Fruit fly (Drosophila melanogaster) whole organism, embryonic: ENCODE results near the gene CG46412.

Source experiments
- ATbp ChIP-seq: fragments of 200-800 bp; sonication (Bioruptor generic); optimal IDR thresholded peaks from 2 replicates; lab custom pipeline; 2017; ENCODE audit warnings: missing biosample characterization, mild to moderate bottlenecking, missing genetic modification characterization, missing genetic modification reagents
- B-H2 ChIP-seq: fragments of 200-800 bp; sonication (Bioruptor generic); optimal IDR thresholded peaks from 2 replicates; lab custom pipeline; 2018; ENCODE audit warnings: missing biosample characterization, mild to moderate bottlenecking, missing genetic modification characterization
- CG10366 ChIP-seq: fragments of 200-800 bp; sonication (Bioruptor generic); IDR thresholded peaks from 2 replicates; pipeline ENCODE4 v1.3.6; 2022; ENCODE audit warnings: missing biosample characterization, missing genetic modification characterization
- CG10654 ChIP-seq: fragments of 200-800 bp; sonication (Bioruptor generic); optimal IDR thresholded peaks from 2 replicates; lab custom pipeline; 2016; ENCODE audit warnings: missing biosample characterization, missing genetic modification characterization
- CG13894 ChIP-seq: fragments of 200-800 bp; sonication (Bioruptor generic); optimal IDR thresholded peaks from 3 replicates; lab custom pipeline; 2018; ENCODE audit warnings: missing biosample characterization, mild to moderate bottlenecking, missing genetic modification characterization, moderate library complexity
- CG15269 ChIP-seq: fragments of 200-800 bp; sonication (Bioruptor generic); optimal IDR thresholded peaks from 2 replicates; lab custom pipeline; 2018; ENCODE audit warnings: missing biosample characterization, mild to moderate bottlenecking, missing genetic modification characterization, moderate library complexity
- CG15479 ChIP-seq: fragments of 200-800 bp; sonication (Bioruptor generic); optimal IDR thresholded peaks from 3 replicates; lab custom pipeline; 2019; ENCODE audit warnings: missing biosample characterization, mild to moderate bottlenecking, missing genetic modification characterization, moderate library complexity
- CG3726 ChIP-seq: fragments of 200-800 bp; sonication (Bioruptor generic); IDR thresholded peaks from 3 replicates; pipeline ENCODE4, ENCODE4 v1.3.6; 2022; ENCODE audit warnings: missing biosample characterization, missing genetic modification characterization
- CG4282 ChIP-seq: fragments of 200-800 bp; sonication (Bioruptor generic); optimal IDR thresholded peaks from 2 replicates; lab custom pipeline; 2016; ENCODE audit warnings: missing biosample characterization, missing genetic modification characterization
- CG4360 ChIP-seq: fragments of 200-800 bp; sonication (Bioruptor generic); IDR thresholded peaks from 2 replicates; pipeline ENCODE4 v1.3.6; 2022; ENCODE audit warnings: missing biosample characterization, missing genetic modification characterization
- CG4617 ChIP-seq: fragments of 200-800 bp; sonication (Bioruptor generic); optimal IDR thresholded peaks from 3 replicates; lab custom pipeline; 2016; ENCODE audit warnings: missing biosample characterization, missing genetic modification characterization, borderline replicate concordance
- CG7963 ChIP-seq: fragments of 200-800 bp; sonication (Bioruptor generic); IDR thresholded peaks from 3 replicates; pipeline ENCODE4 v1.3.6; 2022; ENCODE audit warnings: missing biosample characterization, missing genetic modification characterization; ENCODE audit not compliant: partially characterized antibody
- CG8281 ChIP-seq: fragments of 200-800 bp; sonication (Bioruptor generic); optimal IDR thresholded peaks from 2 replicates; lab custom pipeline; 2018; ENCODE audit warnings: missing biosample characterization, mild to moderate bottlenecking, missing genetic modification characterization, moderate library complexity
- CoRest ChIP-seq: fragments of 200-800 bp; sonication (Bioruptor generic); optimal IDR thresholded peaks from 3 replicates; lab custom pipeline; 2018; ENCODE audit warnings: missing biosample characterization, mild to moderate bottlenecking, missing genetic modification characterization, moderate library complexity
- CrebB ChIP-seq: fragments of 200-800 bp; sonication (Bioruptor generic); optimal IDR thresholded peaks from 3 replicates; lab custom pipeline; 2018; ENCODE audit warnings: missing biosample characterization, mild to moderate bottlenecking, missing genetic modification characterization
- D19A ChIP-seq: fragments of 200-800 bp; optimal IDR thresholded peaks from 3 replicates; lab custom pipeline; 2019; ENCODE audit warnings: missing biosample characterization, mild to moderate bottlenecking, missing genetic modification characterization, moderate library complexity
- Dek ChIP-seq: fragments of 200-800 bp; sonication (Bioruptor generic); optimal IDR thresholded peaks from 3 replicates; lab custom pipeline; 2019; ENCODE audit warnings: missing biosample characterization, mild to moderate bottlenecking, missing genetic modification characterization, moderate library complexity
- HLHmδ ChIP-seq: fragments of 200-800 bp; sonication (Bioruptor generic); optimal IDR thresholded peaks from 2 replicates; lab custom pipeline; 2018; ENCODE audit warnings: missing biosample characterization, mild to moderate bottlenecking, missing genetic modification characterization, moderate library complexity
- HmgD ChIP-seq: fragments of 200-800 bp; sonication (Bioruptor generic); optimal IDR thresholded peaks from 3 replicates; lab custom pipeline; 2016; ENCODE audit warnings: missing biosample characterization, missing genetic modification characterization
- Hmx ChIP-seq: fragments of 200-800 bp; sonication (Bioruptor generic); optimal IDR thresholded peaks from 2 replicates; lab custom pipeline; 2016; ENCODE audit warnings: missing biosample characterization, missing genetic modification characterization
- Hr51 ChIP-seq, 2 experiments: fragments of 200-800 bp; sonication (Bioruptor generic); optimal IDR thresholded peaks; 2 replicates in 1 of 2; 3 replicates in 1 of 2; lab custom pipeline; 2016 to 2018; ENCODE audit warnings: missing biosample characterization in 2 of 2, missing genetic modification characterization in 2 of 2, mild to moderate bottlenecking in 1 of 2, moderate library complexity in 1 of 2
- Kr ChIP-seq: fragments of 200-800 bp; sonication (Bioruptor generic); optimal IDR thresholded peaks from 2 replicates; lab custom pipeline; 2017; ENCODE audit warnings: missing biosample characterization, mild to moderate bottlenecking, missing genetic modification characterization
- Lpt ChIP-seq: fragments of >200 bp; optimal IDR thresholded peaks from 2 replicates; lab custom pipeline; 2018; ENCODE audit warnings: missing biosample characterization, missing genetic modification characterization
- MESR4 ChIP-seq: fragments of 200-800 bp; sonication (Bioruptor generic); optimal IDR thresholded peaks from 2 replicates; lab custom pipeline; 2018; ENCODE audit warnings: missing biosample characterization, mild to moderate bottlenecking, missing genetic modification characterization, moderate library complexity
- Nf-YC ChIP-seq: fragments of 200-800 bp; optimal IDR thresholded peaks from 3 replicates; lab custom pipeline; 2019; ENCODE audit warnings: missing biosample characterization, mild to moderate bottlenecking, missing genetic modification characterization, moderate library complexity
- Optix ChIP-seq: fragments of 200-800 bp; sonication (Bioruptor generic); IDR thresholded peaks from 3 replicates; pipeline ENCODE4 v1.3.6; 2022; ENCODE audit warnings: missing biosample characterization, missing genetic modification characterization
- Ssrp ChIP-seq: fragments of 200-800 bp; sonication (Bioruptor generic); optimal IDR thresholded peaks from 2 replicates; lab custom pipeline; 2018; ENCODE audit warnings: missing biosample characterization, mild to moderate bottlenecking, missing genetic modification characterization, moderate library complexity
- Xbp1 ChIP-seq: fragments of 200-800 bp; sonication (Bioruptor generic); optimal IDR thresholded peaks from 3 replicates; lab custom pipeline; 2016; ENCODE audit warnings: missing biosample characterization, mild to moderate bottlenecking, missing genetic modification characterization
- ase ChIP-seq: fragments of 200-800 bp; sonication (Bioruptor generic); IDR thresholded peaks from 3 replicates; pipeline ENCODE4 v1.3.6; 2022; ENCODE audit warnings: missing biosample characterization, missing genetic modification characterization
- chn ChIP-seq: fragments of 200-800 bp; sonication (Bioruptor generic); optimal IDR thresholded peaks from 2 replicates; lab custom pipeline; 2016; ENCODE audit warnings: missing biosample characterization, missing genetic modification characterization
- cwo ChIP-seq: fragments of 200-800 bp; sonication (Bioruptor generic); optimal IDR thresholded peaks from 3 replicates; lab custom pipeline; 2017; ENCODE audit warnings: missing biosample characterization, missing genetic modification characterization, mild to moderate bottlenecking, moderate library complexity, missing genetic modification reagents
- dmrt99B ChIP-seq: fragments of 200-800 bp; sonication (Bioruptor generic); optimal IDR thresholded peaks from 2 replicates; lab custom pipeline; 2018; ENCODE audit warnings: missing biosample characterization, mild to moderate bottlenecking, missing genetic modification characterization, moderate library complexity
- esg ChIP-seq: fragments of 200-800 bp; sonication (Bioruptor generic); conservative IDR thresholded peaks from 2 replicates; pipeline ENCODE4 v1.3.6; 2022; ENCODE audit warnings: missing biosample characterization, missing genetic modification characterization
- eyg ChIP-seq: fragments of 200-800 bp; sonication (Bioruptor generic); optimal IDR thresholded peaks from 3 replicates; lab custom pipeline; 2016; ENCODE audit warnings: missing biosample characterization, missing genetic modification characterization
- hkb ChIP-seq, 2 experiments: fragments of 200-800 bp in 1 of 2; fragments of >200 bp in 1 of 2; sonication (Bioruptor generic) in 1 of 2; IDR thresholded peaks in 1 of 2; optimal IDR thresholded peaks in 1 of 2; 2 replicates each; pipeline versions ENCODE4 v1.3.6 to Lab custom; 2017 to 2022; ENCODE audit warnings: missing biosample characterization in 1 of 2, missing genetic modification characterization in 1 of 2
- inv ChIP-seq: fragments of 200-800 bp; sonication (Bioruptor generic); IDR thresholded peaks from 2 replicates; pipeline ENCODE4 v1.3.6; 2022; ENCODE audit warnings: missing biosample characterization, missing genetic modification characterization; ENCODE audit not compliant: partially characterized antibody
- jigr1 ChIP-seq: fragments of 200-800 bp; sonication (Bioruptor generic); IDR thresholded peaks from 3 replicates; pipeline ENCODE4 v1.3.6; 2022; ENCODE audit warnings: missing biosample characterization, missing genetic modification characterization
- jumu ChIP-seq: fragments of 200-800 bp; sonication (Bioruptor generic); optimal IDR thresholded peaks from 3 replicates; lab custom pipeline; 2016; ENCODE audit warnings: missing biosample characterization, missing genetic modification characterization
- knrl ChIP-seq: fragments of 200-800 bp; sonication (Bioruptor generic); IDR thresholded peaks from 3 replicates; pipeline ENCODE4 v1.3.6; 2022; ENCODE audit warnings: missing biosample characterization, missing genetic modification characterization; ENCODE audit not compliant: partially characterized antibody
- nau ChIP-seq: fragments of 200-800 bp; sonication (Bioruptor generic); optimal IDR thresholded peaks from 3 replicates; lab custom pipeline; 2017; ENCODE audit warnings: missing biosample characterization, mild to moderate bottlenecking, missing genetic modification characterization, missing genetic modification reagents
- psq ChIP-seq: fragments of 200-800 bp; sonication (Bioruptor generic); optimal IDR thresholded peaks from 2 replicates; lab custom pipeline; 2017; ENCODE audit warnings: missing biosample characterization, missing genetic modification characterization
- pzg ChIP-seq: fragments of 200-800 bp; sonication (Bioruptor generic); optimal IDR thresholded peaks from 3 replicates; lab custom pipeline; 2018; ENCODE audit warnings: missing biosample characterization, mild to moderate bottlenecking, missing genetic modification characterization, moderate library complexity
- rib ChIP-seq: fragments of 200-800 bp; sonication (Bioruptor generic); IDR thresholded peaks from 2 replicates; pipeline ENCODE4 v1.3.6; 2022; ENCODE audit warnings: missing biosample characterization, missing genetic modification characterization
- scrt ChIP-seq: fragments of 200-800 bp; sonication (Bioruptor generic); optimal IDR thresholded peaks from 2 replicates; lab custom pipeline; 2018; ENCODE audit warnings: missing biosample characterization, mild to moderate bottlenecking, missing genetic modification characterization, moderate library complexity
- sima ChIP-seq: fragments of 200-800 bp; sonication (Bioruptor generic); optimal IDR thresholded peaks from 2 replicates; lab custom pipeline; 2016; ENCODE audit warnings: missing biosample characterization, missing genetic modification characterization
- sisA ChIP-seq: fragments of 200-800 bp; sonication (Bioruptor generic); IDR thresholded peaks from 2 replicates; pipeline ENCODE4 v1.3.6; 2022; ENCODE audit warnings: missing biosample characterization, missing genetic modification characterization
- tx ChIP-seq: fragments of 200-800 bp; sonication (Bioruptor generic); optimal IDR thresholded peaks from 2 replicates; lab custom pipeline; 2016; ENCODE audit warnings: missing biosample characterization, missing genetic modification characterization

The CG46412 gene

DNA sequence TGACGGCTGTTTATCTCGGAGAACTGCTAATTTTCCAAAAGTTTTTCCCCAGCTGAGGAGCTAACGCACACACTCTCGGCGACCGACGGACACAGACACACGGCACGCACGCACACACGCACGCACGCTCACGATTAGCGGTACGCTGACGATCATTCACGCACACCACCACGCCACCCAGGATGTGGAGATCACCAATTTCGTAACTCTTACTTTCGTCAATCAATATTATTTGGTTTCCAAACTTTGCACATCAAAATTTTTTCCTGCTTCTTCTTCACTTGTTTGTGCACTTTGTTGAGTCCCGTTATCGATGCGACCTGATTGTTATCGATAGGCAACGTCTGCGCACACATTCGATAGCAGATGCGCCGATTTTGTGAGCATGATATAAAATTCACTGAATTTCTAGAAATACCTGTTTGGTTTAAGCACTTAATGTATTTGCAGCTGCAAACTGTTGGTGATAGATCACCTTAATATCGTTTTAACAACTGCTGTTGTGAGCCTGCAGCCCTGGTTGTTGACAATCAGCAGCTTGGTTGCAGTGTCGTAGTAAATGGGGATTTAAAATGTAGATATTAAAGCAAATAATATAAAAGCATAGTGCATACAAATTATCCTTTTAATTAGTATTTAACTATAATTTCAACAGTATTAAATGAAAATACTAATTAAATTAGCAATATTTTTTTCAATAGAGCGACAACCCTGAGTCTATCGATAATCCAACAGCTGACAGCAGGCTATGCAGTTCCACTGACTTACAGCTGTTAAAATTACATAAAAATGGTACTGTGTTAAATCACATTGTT lies 1.7 kb downstream of the CG46412 start, which contains the start of the genes CG7394 and Mob2 (continued):
- TF ChIP-seq CG10654 (peak; percentile 90), psq (GFP tag; lab: Kevin White, UChicago) (peak; percentile 64), CG4282 (GFP tag; lab: Kevin White, UChicago) (peak; percentile 49), jigr1 (peak; percentile 53; the same call in 1 of the 3 replicates), hkb (optimal IDR thresholded peaks at IDR 0.05; lab: Kevin White, UChicago) (no peak), hkb (GFP tag; IDR thresholded peaks at IDR 0.05; lab: Robert Waterston, UW) (peak; percentile 91), Optix (GFP tag; lab: Robert Waterston, UW) (peak; percentile 75), CG15269 (peak; percentile 93), CoRest (tag; lab: Kevin White, UChicago) (peak; percentile 92), Kr (no peak), cwo (GFP tag; lab: Kevin White, UChicago) (peak; percentile 78), CG3726 (GFP tag; lab: Robert Waterston, UW) (peak; percentile 81), CG8281 (tag; lab: Kevin White, UChicago) (peak; percentile 62), esg (GFP tag; lab: Robert Waterston, UW) (peak; percentile 80), MESR4 (GFP tag; lab: Kevin White, UChicago) (peak; percentile 80), scrt (GFP tag; lab: Kevin White, UChicago) (peak; percentile 64), pzg (GFP tag; lab: Kevin White, UChicago) (peak; percentile 85), ATbp (GFP tag; lab: Kevin White, UChicago) (peak; percentile 74), HLHmδ (GFP tag; lab: Kevin White, UChicago) (no peak), Lpt (no peak), CG4360 (GFP tag; lab: Robert Waterston, UW) (peak; percentile 63), rib (GFP tag; lab: Robert Waterston, UW) (peak; percentile 87), sisA (GFP tag; lab: Robert Waterston, UW) (peak; percentile 90), eyg (peak; percentile 64), Dek (peak; percentile 81), Hr51 (GFP tag; optimal IDR thresholded peaks at IDR 0.05; lab: Kevin White, UChicago) (peak; percentile 88 to 92), CG13894 (tag; lab: Kevin White, UChicago) (peak; percentile 70), Hmx (peak; percentile 82), knrl (GFP tag; lab: Robert Waterston, UW) (peak; percentile 81), B-H2 (GFP tag; lab: Kevin White, UChicago) (peak; percentile 86), ase (GFP tag; lab: Robert Waterston, UW) (peak; percentile 81), CG10366 (GFP tag; lab: Robert Waterston, UW) (peak; percentile 93), jumu (GFP tag; lab: Kevin White, UChicago) (peak; percentile 74), Nf-YC (tag; lab: Kevin White, UChicago) (peak; percentile 76), CG7963 (GFP tag; lab: Robert Waterston, UW) (peak; percentile 53; the same call in 1 of the 3 replicates), Xbp1 (GFP tag; lab: Kevin White, UChicago) (peak; percentile 94), HmgD (peak; percentile 12), dmrt99B (tag; lab: Kevin White, UChicago) (peak; percentile 83), nau (GFP tag; lab: Kevin White, UChicago) (peak; percentile 63), sima (GFP tag; lab: Kevin White, UChicago) (peak; percentile 42), chn (peak; percentile 85), CrebB (tag; lab: Kevin White, UChicago) (peak; percentile 83), tx (GFP tag; lab: Kevin White, UChicago) (peak; percentile 81), D19A (peak; percentile 69), CG4617 (peak; percentile 85), Ssrp (tag; lab: Kevin White, UChicago) (peak; percentile 86), inv (GFP tag; lab: Robert Waterston, UW) (peak; percentile 79), CG15479 (GFP tag; lab: Kevin White, UChicago) (peak; percentile 12)
